Worm (Caenorhabditis elegans) whole organism, L1 larva: ENCODE data around the gene ttm-2.
A peak's percentile ranks its signal among the peaks of the same experiment; 100 is the strongest.

ENCODE experiments used
- C34B4.2 ChIP-seq: sonication (generic microtip); optimal IDR thresholded peaks from 2 replicates; lab custom pipeline; 2017; ENCODE audit warnings: mild to moderate bottlenecking, missing genetic modification characterization, missing compliant biosample characterization
- aha-1 ChIP-seq: fragments of 150-350 bp; optimal IDR thresholded peaks from 2 replicates; lab custom pipeline; 2014; ENCODE audit warnings: missing biosample characterization, missing genetic modification characterization
- aly-2 ChIP-seq: fragments of 150-350 bp; optimal IDR thresholded peaks from 2 replicates; lab custom pipeline; 2014; ENCODE audit warnings: missing biosample characterization, missing genetic modification characterization
- blmp-1 ChIP-seq: fragments of 150-350 bp; optimal IDR thresholded peaks from 2 replicates; lab custom pipeline; 2014; ENCODE audit warnings: missing biosample characterization, missing genetic modification characterization
- ceh-88 ChIP-seq: fragments of 200-800 bp; sonication (Bioruptor generic); IDR thresholded peaks from 2 replicates; pipeline ENCODE4 v1.3.6; 2022; ENCODE audit warnings: missing genetic modification characterization, missing compliant biosample characterization
- ceh-90 ChIP-seq: sonication (generic microtip); optimal IDR thresholded peaks from 2 replicates; lab custom pipeline; 2016; ENCODE audit warnings: missing genetic modification characterization, missing compliant biosample characterization
- ces-1 ChIP-seq: fragments of 150-350 bp; optimal IDR thresholded peaks from 2 replicates; lab custom pipeline; 2014; ENCODE audit warnings: missing biosample characterization, missing genetic modification reagents, missing genetic modification characterization
- dpl-1 ChIP-seq, 3 experiments: fragments of 150-350 bp in 2 of 3; sonication (generic microtip) in 1 of 3; optimal IDR thresholded peaks; 2 replicates each; lab custom pipeline; 2014 to 2017; ENCODE audit warnings: missing biosample characterization in 3 of 3, missing genetic modification characterization in 3 of 3, missing genetic modification reagents in 3 of 3
- dsc-1 ChIP-seq: sonication (generic microtip); optimal IDR thresholded peaks from 2 replicates; lab custom pipeline; 2016; ENCODE audit warnings: mild to moderate bottlenecking, missing genetic modification characterization, missing compliant biosample characterization
- efl-3 ChIP-seq: fragments of 200-800 bp; sonication (Bioruptor generic); optimal IDR thresholded peaks from 2 replicates; lab custom pipeline; 2018; ENCODE audit warnings: mild to moderate bottlenecking, missing genetic modification characterization, missing compliant biosample characterization
- egl-13 ChIP-seq: sonication (generic microtip); optimal IDR thresholded peaks from 2 replicates; lab custom pipeline; 2016; ENCODE audit warnings: missing genotype, missing genetic modification reagents, missing genetic modification characterization, missing compliant biosample characterization
- egl-27 ChIP-seq, 2 experiments: fragments of 150-350 bp in 1 of 2; sonication (generic microtip); optimal IDR thresholded peaks; 3 replicates each; lab custom pipeline; 2017 to 2018; ENCODE audit warnings: missing biosample characterization in 2 of 2, missing genetic modification characterization in 2 of 2, missing genetic modification reagents in 2 of 2
- elt-2 ChIP-seq: sonication (generic microtip); optimal IDR thresholded peaks from 2 replicates; lab custom pipeline; 2016; ENCODE audit warnings: missing genetic modification characterization, mild to moderate bottlenecking, inconsistent platforms, missing compliant biosample characterization, missing genetic modification reagents
- elt-3 ChIP-seq, 6 experiments: fragments of 150-350 bp in 1 of 6; sonication (generic microtip); optimal IDR thresholded peaks; 2 replicates each; lab custom pipeline; 2017 to 2018; ENCODE audit warnings: missing biosample characterization in 6 of 6, missing genetic modification characterization in 6 of 6, inconsistent platforms in 1 of 6
- ets-5 ChIP-seq: fragments of 200-800 bp; sonication (Bioruptor generic); IDR thresholded peaks from 2 replicates; pipeline ENCODE4 v1.3.6; 2022; ENCODE audit warnings: missing genetic modification characterization, missing compliant biosample characterization
- fkh-4 ChIP-seq: sonication (generic microtip); optimal IDR thresholded peaks from 2 replicates; lab custom pipeline; 2016; ENCODE audit warnings: missing compliant biosample characterization, missing genetic modification characterization, borderline replicate concordance
- fkh-8 ChIP-seq: sonication (generic microtip); optimal IDR thresholded peaks from 2 replicates; lab custom pipeline; 2016; ENCODE audit warnings: mild to moderate bottlenecking, missing genetic modification characterization, missing compliant biosample characterization
- hpl-2 ChIP-seq: fragments of 150-350 bp; optimal IDR thresholded peaks from 2 replicates; lab custom pipeline; 2014; ENCODE audit warnings: missing biosample characterization, missing genetic modification reagents, missing genetic modification characterization
- jun-1 ChIP-seq: fragments of 150-350 bp; optimal IDR thresholded peaks from 2 replicates; lab custom pipeline; 2014; ENCODE audit warnings: missing biosample characterization, missing genetic modification reagents, missing genetic modification characterization
- lin-13 ChIP-seq: fragments of 150-350 bp; optimal IDR thresholded peaks from 2 replicates; lab custom pipeline; 2014; ENCODE audit warnings: missing biosample characterization, missing genetic modification reagents, missing genetic modification characterization
- lin-14 ChIP-seq: fragments of 200-800 bp; sonication (Bioruptor generic); optimal IDR thresholded peaks from 2 replicates; lab custom pipeline; 2018; ENCODE audit warnings: mild to moderate bottlenecking, missing genetic modification characterization, moderate library complexity, missing compliant biosample characterization
- lin-35 ChIP-seq, 2 experiments: fragments of 150-350 bp; optimal IDR thresholded peaks; 2 replicates each; lab custom pipeline; 2014; ENCODE audit warnings: missing biosample characterization in 2 of 2, missing genetic modification characterization in 2 of 2, missing genetic modification reagents in 2 of 2
- lin-39 ChIP-seq: fragments of 150-350 bp; optimal IDR thresholded peaks from 2 replicates; lab custom pipeline; 2014; ENCODE audit warnings: missing biosample characterization, missing genetic modification reagents, missing genetic modification characterization
- lir-3 ChIP-seq: sonication (generic microtip); optimal IDR thresholded peaks from 2 replicates; lab custom pipeline; 2016; ENCODE audit warnings: mild to moderate bottlenecking, missing genetic modification characterization, moderate library complexity, missing compliant biosample characterization; ENCODE audit not compliant: poor library complexity
- lsy-2 ChIP-seq, 2 experiments: fragments of 150-350 bp; optimal IDR thresholded peaks; 2 replicates each; lab custom pipeline; 2014; ENCODE audit warnings: missing biosample characterization in 2 of 2, missing genetic modification characterization in 2 of 2
- mdl-1 ChIP-seq, 2 experiments: fragments of 150-350 bp; optimal IDR thresholded peaks; 2 replicates each; lab custom pipeline; 2014 to 2017; ENCODE audit warnings: missing biosample characterization in 2 of 2, missing genetic modification characterization in 2 of 2, inconsistent platforms in 1 of 2
- nhr-11 ChIP-seq: fragments of 150-350 bp; optimal IDR thresholded peaks from 2 replicates; lab custom pipeline; 2014; ENCODE audit warnings: missing biosample characterization, missing genetic modification characterization
- nhr-20 ChIP-seq: sonication (generic microtip); optimal IDR thresholded peaks from 2 replicates; lab custom pipeline; 2016; ENCODE audit warnings: mild to moderate bottlenecking, missing genetic modification characterization, missing compliant biosample characterization
- nhr-237 ChIP-seq: fragments of 150-350 bp; optimal IDR thresholded peaks from 2 replicates; lab custom pipeline; 2014; ENCODE audit warnings: missing biosample characterization, missing genetic modification characterization
- nhr-28 ChIP-seq: fragments of 150-350 bp; optimal IDR thresholded peaks from 2 replicates; lab custom pipeline; 2014; ENCODE audit warnings: missing biosample characterization, missing genetic modification characterization
- nhr-47 ChIP-seq: sonication (generic microtip); optimal IDR thresholded peaks from 2 replicates; lab custom pipeline; 2016; ENCODE audit warnings: mild to moderate bottlenecking, missing genetic modification characterization, moderate library complexity, missing compliant biosample characterization
- nhr-71 ChIP-seq: sonication (generic microtip); optimal IDR thresholded peaks from 2 replicates; lab custom pipeline; 2016; ENCODE audit warnings: mild to moderate bottlenecking, missing genetic modification characterization, moderate library complexity, missing compliant biosample characterization
- nhr-84 ChIP-seq: sonication (generic microtip); optimal IDR thresholded peaks from 2 replicates; lab custom pipeline; 2017; ENCODE audit warnings: missing biosample characterization, missing genetic modification characterization
- nhr-85 ChIP-seq: sonication (generic microtip); peaks from one replicate; lab custom pipeline; 2016; ENCODE audit warnings: missing genetic modification characterization, inconsistent platforms, missing compliant biosample characterization
- pag-3 ChIP-seq: sonication (generic microtip); optimal IDR thresholded peaks from 2 replicates; lab custom pipeline; 2017; ENCODE audit warnings: missing genetic modification characterization, mild to moderate bottlenecking, missing compliant biosample characterization, antibody characterized with exemption, borderline replicate concordance; ENCODE audit not compliant: insufficient read depth
- pax-3 ChIP-seq: fragments of 200-800 bp; sonication (Bioruptor generic); optimal IDR thresholded peaks from 2 replicates; lab custom pipeline; 2018; ENCODE audit warnings: mild to moderate bottlenecking, missing genetic modification characterization, moderate library complexity, missing compliant biosample characterization
- sox-4 ChIP-seq: sonication (generic microtip); optimal IDR thresholded peaks from 2 replicates; lab custom pipeline; 2016; ENCODE audit warnings: missing genetic modification characterization, missing compliant biosample characterization
- sptf-1 ChIP-seq: fragments of 150-350 bp; optimal IDR thresholded peaks from 2 replicates; lab custom pipeline; 2014; ENCODE audit warnings: missing biosample characterization, missing genetic modification characterization
- sup-37 ChIP-seq: fragments of 200-800 bp; sonication (Bioruptor generic); optimal IDR thresholded peaks from 2 replicates; lab custom pipeline; 2018; ENCODE audit warnings: mild to moderate bottlenecking, missing genetic modification characterization, missing compliant biosample characterization
- tlp-1 ChIP-seq: fragments of 150-350 bp; optimal IDR thresholded peaks from 2 replicates; lab custom pipeline; 2014; ENCODE audit warnings: missing biosample characterization, missing genetic modification characterization
- unc-130 ChIP-seq: fragments of 150-350 bp; optimal IDR thresholded peaks from 2 replicates; lab custom pipeline; 2017; ENCODE audit warnings: missing biosample characterization, missing genetic modification characterization, inconsistent platforms
- unc-30 ChIP-seq: sonication (generic microtip); optimal IDR thresholded peaks from 2 replicates; lab custom pipeline; 2017; ENCODE audit warnings: missing biosample characterization, missing genetic modification characterization
- unc-62 ChIP-seq: fragments of 150-350 bp; optimal IDR thresholded peaks from 2 replicates; lab custom pipeline; 2014; ENCODE audit warnings: missing biosample characterization, missing genetic modification reagents, missing genetic modification characterization
- unc-98 ChIP-seq: fragments of 200-800 bp; sonication (Bioruptor generic); IDR thresholded peaks from 2 replicates; pipeline ENCODE4 v1.3.6; 2022; ENCODE audit warnings: missing genetic modification characterization, missing compliant biosample characterization
- xbp-1 ChIP-seq: sonication (generic microtip); optimal IDR thresholded peaks from 2 replicates; lab custom pipeline; 2016; ENCODE audit warnings: missing genetic modification characterization, missing compliant biosample characterization
- zag-1 ChIP-seq: fragments of 150-350 bp; optimal IDR thresholded peaks from 2 replicates; lab custom pipeline; 2014; ENCODE audit warnings: missing biosample characterization, missing genetic modification characterization
- zip-4 ChIP-seq: fragments of 200-800 bp; sonication (Bioruptor generic); optimal IDR thresholded peaks from 2 replicates; lab custom pipeline; 2018; ENCODE audit warnings: mild to moderate bottlenecking, missing genetic modification characterization, moderate library complexity, missing compliant biosample characterization
- ztf-11 ChIP-seq, 2 experiments: sonication (generic microtip); optimal IDR thresholded peaks; 2 replicates each; lab custom pipeline; 2016 to 2017; ENCODE audit warnings: missing genetic modification characterization in 2 of 2, missing biosample characterization in 1 of 2, missing compliant biosample characterization in 1 of 2
- ztf-4 ChIP-seq: fragments of 150-350 bp; optimal IDR thresholded peaks from 2 replicates; lab custom pipeline; 2014; ENCODE audit warnings: missing biosample characterization, missing genetic modification characterization

Gene ttm-2

ce11 chrII:4741527-4742187 lies 24.5 kb downstream of the ttm-2 start, which contains the start of gene acs-11 (continued):
- TF ChIP-seq egl-27 (tag; optimal IDR thresholded peaks at IDR 0.05; lab: Kevin White, UChicago) (no peak), nhr-237 (tag; lab: Kevin White, UChicago) (no peak), nhr-84 (no peak), lin-39 (tag; lab: Kevin White, UChicago) (no peak), sptf-1 (tag; lab: Kevin White, UChicago) (no peak), hpl-2 (GFP tag; lab: Kevin White, UChicago) (no peak), lin-13 (GFP tag; lab: Kevin White, UChicago) (no peak), lsy-2 (tag; optimal IDR thresholded peaks at IDR 0.05; lab: Kevin White, UChicago) (no peak), ceh-88 (GFP tag; lab: Robert Waterston, UW) (no peak), zip-4 (GFP tag; lab: Kevin White, UChicago) (no peak), ztf-11 (tag; optimal IDR thresholded peaks at IDR 0.05; lab: Kevin White, UChicago) (no peak), lin-35 (GFP tag; optimal IDR thresholded peaks at IDR 0.05; lab: Kevin White, UChicago) (peak in 1 of 2 experiments; percentile 58), nhr-11 (tag; lab: Kevin White, UChicago) (no peak), ces-1 (GFP tag; lab: Kevin White, UChicago) (no peak), fkh-8 (tag; lab: Kevin White, UChicago) (no peak), nhr-71 (tag; lab: Kevin White, UChicago) (peak; percentile 25), elt-3 (tag; optimal IDR thresholded peaks at IDR 0.05; lab: Kevin White, UChicago) (no peak), unc-30 (tag; lab: Kevin White, UChicago) (no peak), mdl-1 (tag; optimal IDR thresholded peaks at IDR 0.05; lab: Kevin White, UChicago) (peak in 1 of 2 experiments; percentile 5), nhr-85 (peak; percentile 61), nhr-47 (tag; lab: Kevin White, UChicago) (no peak), unc-62 (GFP tag; lab: Kevin White, UChicago) (no peak), pag-3 (tag; lab: Kevin White, UChicago) (no peak), efl-3 (GFP tag; lab: Kevin White, UChicago) (no peak), aly-2 (tag; lab: Kevin White, UChicago) (no peak), C34B4.2 (tag; lab: Kevin White, UChicago) (no peak), egl-13 (tag; lab: Kevin White, UChicago) (no peak), unc-130 (peak; percentile 27), nhr-20 (tag; lab: Kevin White, UChicago) (peak; percentile 11), unc-98 (no peak), ceh-90 (tag; lab: Kevin White, UChicago) (no peak), zag-1 (tag; lab: Kevin White, UChicago) (no peak)

- peak; percentile 83 for TF ChIP-seq lin-14 (GFP tag; lab: Kevin White, UChicago)
- TF ChIP-seq ets-5 = no peak
- TF ChIP-seq pax-3 (tag; lab: Kevin White, UChicago) = peak; percentile 87
- peak; percentile 26 for TF ChIP-seq nhr-237 (tag; lab: Kevin White, UChicago)
- TF ChIP-seq hpl-2 (GFP tag; lab: Kevin White, UChicago) = peak; percentile 47
- no peak for TF ChIP-seq tlp-1 (tag; lab: Kevin White, UChicago)
- no peak for TF ChIP-seq nhr-28
- peak; percentile 87 for TF ChIP-seq sox-4
- no peak for TF ChIP-seq aly-2 (tag; lab: Kevin White, UChicago)
- peak; percentile 85 for TF ChIP-seq unc-98
- peak; percentile 95 for TF ChIP-seq lir-3 (tag; lab: Kevin White, UChicago)
- peak; percentile 82 for TF ChIP-seq fkh-8 (tag; lab: Kevin White, UChicago)
- no peak for TF ChIP-seq ztf-4
- TF ChIP-seq nhr-47 (tag; lab: Kevin White, UChicago) = peak; percentile 92
- peak; percentile 86 for TF ChIP-seq dsc-1 (tag; lab: Kevin White, UChicago)
- no peak for TF ChIP-seq sup-37 (GFP tag; lab: Kevin White, UChicago)
- TF ChIP-seq nhr-84 = no peak
- peak; percentile 86 for TF ChIP-seq fkh-4
- TF ChIP-seq aha-1 (tag; lab: Kevin White, UChicago) = no peak
- peak; percentile 88 for TF ChIP-seq nhr-85
- TF ChIP-seq xbp-1 (tag; lab: Kevin White, UChicago) = peak; percentile 97
- TF ChIP-seq lin-39 (tag; lab: Kevin White, UChicago) = peak; percentile 35
- TF ChIP-seq elt-2 (tag; lab: Kevin White, UChicago) = peak; percentile 91
- TF ChIP-seq jun-1 (tag; lab: Kevin White, UChicago) = peak; percentile 73
- peak; percentile 73 for TF ChIP-seq blmp-1 (tag; lab: Kevin White, UChicago)
- peak; percentile 92 to 96 (median 95) for TF ChIP-seq dpl-1 (GFP tag; optimal IDR thresholded peaks at IDR 0.05; lab: Kevin White, UChicago)
Measured at ce11 chrII:4739984-4740462, 26.2 kb downstream of the ttm-2 start, which contains the start of gene eas-1. eas-1 (plus strand) TSS chrII:4740412.
